Fruit fly (Drosophila melanogaster): Measurements from ENCODE around the gene TM9SF4.

Gene TM9SF4

dm6 chr2L:13801166-13801565 is 54.4 kb downstream of the TM9SF4 start:
- TF ChIP-seq CG11902 (GFP tag; optimal IDR thresholded peaks at IDR 0.05) (no peak), fkh (GFP tag; optimal IDR thresholded peaks at IDR 0.05) (peak; percentile 42), Smox (GFP tag; optimal IDR thresholded peaks at IDR 0.05) (no peak), ss (GFP tag; optimal IDR thresholded peaks at IDR 0.05) (no peak), CG31627 (GFP tag; optimal IDR thresholded peaks at IDR 0.05) (no peak), dsx (GFP tag; optimal IDR thresholded peaks at IDR 0.05; ENCODE audit: poor library complexity, severe bottlenecking) (no peak)

- TF ChIP-seq CG4318 (GFP tag; optimal IDR thresholded peaks at IDR 0.05), result no peak
- no peak for TF ChIP-seq CG1621 (tag; optimal IDR thresholded peaks at IDR 0.05)
- no peak for TF ChIP-seq Sox14 (GFP tag; optimal IDR thresholded peaks at IDR 0.05)
- TF ChIP-seq cyc (GFP tag; optimal IDR thresholded peaks at IDR 0.05), result no peak
- TF ChIP-seq CG11762 (GFP tag; optimal IDR thresholded peaks at IDR 0.05; ENCODE audit: insufficient read depth), result no peak
- TF ChIP-seq CG7368 (GFP tag; optimal IDR thresholded peaks at IDR 0.05), result no peak
- TF ChIP-seq ss (GFP tag; optimal IDR thresholded peaks at IDR 0.05), result no peak
- TF ChIP-seq CG11902 (GFP tag; optimal IDR thresholded peaks at IDR 0.05), result no peak
Measured at dm6 chr2L:13802075-13802639, 55.4 kb downstream of the TM9SF4 start.

dm6 chr2L:13803032-13803661 is 56.4 kb downstream of the TM9SF4 start, which contains the start of gene CAH1:
Gene CAH1 (plus strand): TSS chr2L:13803626.
- TF ChIP-seq achi (GFP tag; optimal IDR thresholded peaks at IDR 0.05), result no peak
- TF ChIP-seq eg (GFP tag; IDR thresholded peaks at IDR 0.05), result peak; percentile 33; the same call in 1 of the 3 replicates
- TF ChIP-seq CG3032 (tag; optimal IDR thresholded peaks at IDR 0.05), result no peak
- TF ChIP-seq Ets21C (GFP tag; optimal IDR thresholded peaks at IDR 0.05), result no peak
- TF ChIP-seq fkh (GFP tag; optimal IDR thresholded peaks at IDR 0.05), result peak; percentile 12

- peak; percentile 38 for TF ChIP-seq vri (GFP tag; optimal IDR thresholded peaks at IDR 0.05)
- TF ChIP-seq fkh (GFP tag; optimal IDR thresholded peaks at IDR 0.05), result peak; percentile 28
- TF ChIP-seq CG6276 (GFP tag; optimal IDR thresholded peaks at IDR 0.05), result peak; percentile 19
- peak in 1 of 2 experiments; percentile 16 for TF ChIP-seq ss (GFP tag; optimal IDR thresholded peaks at IDR 0.05)
- TF ChIP-seq Blimp-1 (GFP tag; optimal IDR thresholded peaks at IDR 0.05), result peak; percentile 28
- no peak for TF ChIP-seq dac (GFP tag; optimal IDR thresholded peaks at IDR 0.05)
- no peak for TF ChIP-seq CG31627 (GFP tag; optimal IDR thresholded peaks at IDR 0.05)
- peak; percentile 9; the same call in 1 of the 3 replicates for TF ChIP-seq eg (GFP tag; IDR thresholded peaks at IDR 0.05)
- peak; percentile 10 for TF ChIP-seq CG6808 (GFP tag; optimal IDR thresholded peaks at IDR 0.05)
- no peak for TF ChIP-seq CG3919 (GFP tag; optimal IDR thresholded peaks at IDR 0.05)
- peak; percentile 53 for TF ChIP-seq Eip78C (GFP tag)
- peak; percentile 0 for TF ChIP-seq net (GFP tag; optimal IDR thresholded peaks at IDR 0.05)
- TF ChIP-seq CG6854 (GFP tag; optimal IDR thresholded peaks at IDR 0.05), result peak; percentile 41
Measured at dm6 chr2L:13803805-13804560, 57.2 kb downstream of the TM9SF4 start.

dm6 chr2L:13804561-13805067 is 57.9 kb downstream of the TM9SF4 start:
- TF ChIP-seq eg (GFP tag; IDR thresholded peaks at IDR 0.05) (peak; percentile 42; the same call in 1 of the 3 replicates), CG1621 (tag; optimal IDR thresholded peaks at IDR 0.05) (peak; percentile 71), CG8319 (GFP tag; optimal IDR thresholded peaks at IDR 0.05) (no peak), ss (GFP tag; optimal IDR thresholded peaks at IDR 0.05) (peak; percentile 44 to 75), CG10631 (GFP tag; optimal IDR thresholded peaks at IDR 0.05) (no peak), svp (GFP tag) (peak; percentile 80), CG6808 (GFP tag; optimal IDR thresholded peaks at IDR 0.05) (peak; percentile 21), Hr38 (GFP tag; optimal IDR thresholded peaks at IDR 0.05) (no peak), achi (GFP tag; optimal IDR thresholded peaks at IDR 0.05) (peak; percentile 13), esn (GFP tag; optimal IDR thresholded peaks at IDR 0.05) (peak; percentile 15), CG10669 (GFP tag; optimal IDR thresholded peaks at IDR 0.05) (peak; percentile 13), CG9139 (GFP tag; optimal IDR thresholded peaks at IDR 0.05) (peak; percentile 24), Sox15 (GFP tag; optimal IDR thresholded peaks at IDR 0.05) (no peak), vri (GFP tag; optimal IDR thresholded peaks at IDR 0.05) (peak; percentile 6), Lpt (GFP tag; optimal IDR thresholded peaks at IDR 0.05) (peak; percentile 7), Eip78C (GFP tag) (peak; percentile 53), dsx (GFP tag; optimal IDR thresholded peaks at IDR 0.05; ENCODE audit: poor library complexity, severe bottlenecking) (peak; percentile 20)

Data from whole organism, prepupa.